In the genomic region with DNA sequence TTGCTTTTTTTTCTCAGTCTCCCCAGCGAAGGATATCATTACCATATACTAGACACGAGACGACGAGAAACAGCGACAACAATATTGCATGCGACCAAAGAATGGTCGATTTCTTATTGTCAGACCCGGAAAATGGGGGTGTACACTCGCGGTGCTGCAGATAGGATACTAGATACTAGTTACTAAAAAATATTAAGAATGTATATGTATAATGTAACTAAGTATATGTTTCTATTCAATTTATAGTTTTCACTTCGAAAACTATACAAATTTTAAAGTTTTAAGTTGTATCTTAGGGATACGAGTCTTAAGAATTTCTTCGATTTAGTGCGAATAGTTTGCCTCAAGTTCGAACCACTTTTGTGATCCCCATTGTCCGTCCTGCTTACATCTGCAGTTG, we compare ENCODE assay signal across 2 fruit fly cellular contexts.
TF ChIP-seq lines count a peak whose summit lies in the region.

No protein-coding gene starts in this region.

TF ChIP-seq in whole organism, embryonic, 481 proteins besides CTCF, POLR2A, EP300 and RAD21 (continued from another document and continues in another):
- no peak for TF ChIP-seq lov (optimal IDR thresholded peaks at IDR 0.05; lab: Kevin White, UChicago)
- TF ChIP-seq lov (GFP tag; IDR thresholded peaks at IDR 0.05; lab: Robert Waterston, UW) = no peak
- 0 out of 3 replicates have a peak, but pooled peaks have one; percentile 37 for TF ChIP-seq CG34422 (GFP tag; IDR thresholded peaks at IDR 0.05; lab: Robert Waterston, UW)
- TF ChIP-seq Max (GFP tag; optimal IDR thresholded peaks at IDR 0.05; lab: Kevin White, UChicago) = no peak
- TF ChIP-seq CG33557 (GFP tag; optimal IDR thresholded peaks at IDR 0.05; lab: Kevin White, UChicago) = no peak
- no peak for TF ChIP-seq CG11398 (GFP tag; optimal IDR thresholded peaks at IDR 0.05; lab: Kevin White, UChicago)
- no peak for TF ChIP-seq kay (GFP tag; optimal IDR thresholded peaks at IDR 0.05; lab: Kevin White, UChicago)
- TF ChIP-seq dimm (GFP tag; IDR thresholded peaks at IDR 0.05; lab: Robert Waterston, UW) = 0 out of 2 replicates have a peak, but pooled peaks have one; percentile 26
- TF ChIP-seq Hey (tag; optimal IDR thresholded peaks at IDR 0.05; lab: Kevin White, UChicago) = no peak
- TF ChIP-seq odd (GFP tag; optimal IDR thresholded peaks at IDR 0.05; lab: Kevin White, UChicago) = no peak
- no peak for TF ChIP-seq CG16779 (GFP tag; IDR thresholded peaks at IDR 0.05; lab: Robert Waterston, UW)
- no peak for TF ChIP-seq CG13624 (GFP tag; optimal IDR thresholded peaks at IDR 0.05; lab: Kevin White, UChicago)
- TF ChIP-seq Dp (GFP tag; optimal IDR thresholded peaks at IDR 0.05; lab: Kevin White, UChicago) = no peak
- TF ChIP-seq CG18599 (GFP tag; optimal IDR thresholded peaks at IDR 0.05; lab: Kevin White, UChicago) = peak; percentile 59
- TF ChIP-seq Camta (GFP tag; optimal IDR thresholded peaks at IDR 0.05; lab: Kevin White, UChicago) = no peak
- no peak for TF ChIP-seq Atf6 (GFP tag; IDR thresholded peaks at IDR 0.05; lab: Robert Waterston, UW)
- no peak for TF ChIP-seq inv (GFP tag; IDR thresholded peaks at IDR 0.05; lab: Robert Waterston, UW; ENCODE audit: partially characterized antibody)
- TF ChIP-seq Dek (tag; optimal IDR thresholded peaks at IDR 0.05; lab: Kevin White, UChicago) = no peak
- TF ChIP-seq run (tag; optimal IDR thresholded peaks at IDR 0.05; lab: Kevin White, UChicago) = no peak
- TF ChIP-seq CG13894 (tag; optimal IDR thresholded peaks at IDR 0.05; lab: Kevin White, UChicago) = no peak
- TF ChIP-seq CG14014 (GFP tag; IDR thresholded peaks at IDR 0.05; lab: Robert Waterston, UW) = no peak
- peak; percentile 20 for TF ChIP-seq CG6254 (GFP tag; optimal IDR thresholded peaks at IDR 0.05; lab: Kevin White, UChicago)
- 0 out of 2 replicates have a peak, but pooled peaks have one; percentile 14 for TF ChIP-seq bowl (GFP tag; IDR thresholded peaks at IDR 0.05; lab: Robert Waterston, UW)
- TF ChIP-seq ci (GFP tag; IDR thresholded peaks at IDR 0.05; lab: Robert Waterston, UW) = peak; percentile 47; the same call in 1 of the 3 replicates
- TF ChIP-seq CG6813 (GFP tag; optimal IDR thresholded peaks at IDR 0.05; lab: Kevin White, UChicago) = no peak
- TF ChIP-seq slp2 (GFP tag; optimal IDR thresholded peaks at IDR 0.05; lab: Kevin White, UChicago) = no peak
- TF ChIP-seq ERR (GFP tag; optimal IDR thresholded peaks at IDR 0.05; lab: Kevin White, UChicago) = no peak
- peak; percentile 23 for TF ChIP-seq CG1233 (GFP tag; optimal IDR thresholded peaks at IDR 0.05; lab: Kevin White, UChicago)
- TF ChIP-seq CG2678 (tag; optimal IDR thresholded peaks at IDR 0.05; lab: Kevin White, UChicago) = no peak
- no peak for TF ChIP-seq Dll (GFP tag; IDR thresholded peaks at IDR 0.05; lab: Robert Waterston, UW; ENCODE audit: partially characterized antibody)
- TF ChIP-seq tna (GFP tag; IDR thresholded peaks at IDR 0.05; lab: Robert Waterston, UW; ENCODE audit: partially characterized antibody) = no peak
- no peak for TF ChIP-seq Dref (GFP tag; IDR thresholded peaks at IDR 0.05; lab: Robert Waterston, UW)
- TF ChIP-seq CG9437 (GFP tag; optimal IDR thresholded peaks at IDR 0.05; lab: Kevin White, UChicago) = peak; percentile 9
- TF ChIP-seq sc (optimal IDR thresholded peaks at IDR 0.05; lab: Kevin White, UChicago) = no peak
- no peak for TF ChIP-seq sc (GFP tag; optimal IDR thresholded peaks at IDR 0.05; lab: Kevin White, UChicago)
- no peak for TF ChIP-seq CG7357 (GFP tag; IDR thresholded peaks at IDR 0.05; lab: Robert Waterston, UW)
- TF ChIP-seq TFAM (GFP tag; optimal IDR thresholded peaks at IDR 0.05; lab: Kevin White, UChicago) = no peak
- no peak for TF ChIP-seq CG17361 (GFP tag; IDR thresholded peaks at IDR 0.05; lab: Robert Waterston, UW)
- no peak for TF ChIP-seq Mes4 (GFP tag; optimal IDR thresholded peaks at IDR 0.05; lab: Kevin White, UChicago)
- TF ChIP-seq Doc3 (GFP tag; IDR thresholded peaks at IDR 0.05; lab: Robert Waterston, UW; ENCODE audit: partially characterized antibody) = no peak
- TF ChIP-seq HmgD (GFP tag; optimal IDR thresholded peaks at IDR 0.05; lab: Kevin White, UChicago) = no peak
- no peak for TF ChIP-seq Hr78 (GFP tag; optimal IDR thresholded peaks at IDR 0.05; lab: Kevin White, UChicago)
- peak; percentile 40 for TF ChIP-seq CG17829 (tag; optimal IDR thresholded peaks at IDR 0.05; lab: Kevin White, UChicago)
- peak; percentile 58 for TF ChIP-seq row (GFP tag; IDR thresholded peaks at IDR 0.05; lab: Robert Waterston, UW)
- TF ChIP-seq vfl (GFP tag; optimal IDR thresholded peaks at IDR 0.05; lab: Kevin White, UChicago) = no peak
- TF ChIP-seq nom (GFP tag; optimal IDR thresholded peaks at IDR 0.05; lab: Kevin White, UChicago) = no peak
- TF ChIP-seq zen (tag; optimal IDR thresholded peaks at IDR 0.05; lab: Kevin White, UChicago) = no peak
- TF ChIP-seq NC2α (GFP tag; optimal IDR thresholded peaks at IDR 0.05; lab: Kevin White, UChicago) = no peak
- peak; percentile 68 for TF ChIP-seq CG2712 (tag; optimal IDR thresholded peaks at IDR 0.05; lab: Kevin White, UChicago)
- no peak for TF ChIP-seq CG6683 (GFP tag; optimal IDR thresholded peaks at IDR 0.05; lab: Kevin White, UChicago)
- no peak for TF ChIP-seq yki (optimal IDR thresholded peaks at IDR 0.05; lab: Kevin White, UChicago)
- 0 out of 2 replicates have a peak, but pooled peaks have one; percentile 35 for TF ChIP-seq Ptx1 (GFP tag; IDR thresholded peaks at IDR 0.05; lab: Robert Waterston, UW)
- TF ChIP-seq CG18764 (GFP tag; optimal IDR thresholded peaks at IDR 0.05; lab: Kevin White, UChicago) = no peak
- peak; percentile 46 for TF ChIP-seq phol (tag; optimal IDR thresholded peaks at IDR 0.05; lab: Kevin White, UChicago)
- TF ChIP-seq CG15073 (GFP tag; optimal IDR thresholded peaks at IDR 0.05; lab: Kevin White, UChicago) = no peak
- TF ChIP-seq jing (GFP tag; optimal IDR thresholded peaks at IDR 0.05; lab: Kevin White, UChicago) = no peak
- TF ChIP-seq CG9609 (GFP tag; optimal IDR thresholded peaks at IDR 0.05; lab: Kevin White, UChicago) = no peak
- no peak for TF ChIP-seq CG17912 (GFP tag; optimal IDR thresholded peaks at IDR 0.05; lab: Kevin White, UChicago)
- no peak for TF ChIP-seq CG16863 (GFP tag; optimal IDR thresholded peaks at IDR 0.05; lab: Kevin White, UChicago)
- no peak for TF ChIP-seq Pdp1 (GFP tag; optimal IDR thresholded peaks at IDR 0.05; lab: Kevin White, UChicago)
- peak; percentile 4 for TF ChIP-seq nerfin-1 (tag; optimal IDR thresholded peaks at IDR 0.05; lab: Kevin White, UChicago)
- TF ChIP-seq CG11456 (GFP tag; IDR thresholded peaks at IDR 0.05; lab: Robert Waterston, UW) = no peak
- peak; percentile 40 for TF ChIP-seq CG14710 (tag; optimal IDR thresholded peaks at IDR 0.05; lab: Kevin White, UChicago)
- TF ChIP-seq CG12071 (GFP tag; optimal IDR thresholded peaks at IDR 0.05; lab: Kevin White, UChicago) = no peak
- TF ChIP-seq Dip3 (GFP tag; optimal IDR thresholded peaks at IDR 0.05; lab: Kevin White, UChicago) = no peak

TF ChIP-seq in whole organism, prepupa, 60 proteins besides CTCF, POLR2A, EP300 and RAD21 (continued from another document):
- TF ChIP-seq CG34406 (GFP tag; optimal IDR thresholded peaks at IDR 0.05; lab: Kevin White, UChicago) (peak; percentile 33), CG10631 (GFP tag; optimal IDR thresholded peaks at IDR 0.05; lab: Kevin White, UChicago) (no peak), cyc (GFP tag; optimal IDR thresholded peaks at IDR 0.05; lab: Kevin White, UChicago) (no peak), CG9139 (GFP tag; optimal IDR thresholded peaks at IDR 0.05; lab: Kevin White, UChicago) (no peak), CG15336 (GFP tag; IDR thresholded peaks at IDR 0.05; lab: Robert Waterston, UW) (peak; percentile 56), CG3919 (GFP tag; optimal IDR thresholded peaks at IDR 0.05; lab: Kevin White, UChicago) (no peak), Gug (GFP tag; IDR thresholded peaks at IDR 0.05; lab: Robert Waterston, UW) (no peak), CG6854 (GFP tag; optimal IDR thresholded peaks at IDR 0.05; lab: Kevin White, UChicago) (no peak), acj6 (GFP tag; optimal IDR thresholded peaks at IDR 0.05; lab: Kevin White, UChicago) (peak; percentile 42), Ets21C (GFP tag; optimal IDR thresholded peaks at IDR 0.05; lab: Kevin White, UChicago) (no peak), CG1621 (tag; optimal IDR thresholded peaks at IDR 0.05; lab: Kevin White, UChicago) (no peak), CG11762 (GFP tag; optimal IDR thresholded peaks at IDR 0.05; lab: Kevin White, UChicago; ENCODE audit: insufficient read depth) (peak; percentile 36), Smox (GFP tag; optimal IDR thresholded peaks at IDR 0.05; lab: Kevin White, UChicago) (no peak), achi (GFP tag; optimal IDR thresholded peaks at IDR 0.05; lab: Kevin White, UChicago) (no peak), CG4318 (GFP tag; optimal IDR thresholded peaks at IDR 0.05; lab: Kevin White, UChicago) (no peak), eg (GFP tag; IDR thresholded peaks at IDR 0.05; lab: Robert Waterston, UW) (peak; percentile 59; the same call in 2 of the 3 replicates), CG3032 (tag; optimal IDR thresholded peaks at IDR 0.05; lab: Kevin White, UChicago) (peak; percentile 72), vri (GFP tag; optimal IDR thresholded peaks at IDR 0.05; lab: Kevin White, UChicago) (no peak), Eip75B (GFP tag; optimal IDR thresholded peaks at IDR 0.05; lab: Kevin White, UChicago) (no peak), CG32006 (GFP tag; optimal IDR thresholded peaks at IDR 0.05; lab: Kevin White, UChicago) (no peak), pdm3 (GFP tag; optimal IDR thresholded peaks at IDR 0.05; lab: Kevin White, UChicago) (no peak), OdsH (GFP tag; optimal IDR thresholded peaks at IDR 0.05; lab: Kevin White, UChicago) (no peak), Hr39 (GFP tag; optimal IDR thresholded peaks at IDR 0.05; lab: Kevin White, UChicago) (no peak), Sox14 (GFP tag; optimal IDR thresholded peaks at IDR 0.05; lab: Kevin White, UChicago) (peak; percentile 22), net (GFP tag; optimal IDR thresholded peaks at IDR 0.05; lab: Kevin White, UChicago) (no peak), CG8632 (GFP tag; optimal IDR thresholded peaks at IDR 0.05; lab: Kevin White, UChicago) (peak; percentile 57), fd59A (GFP tag; optimal IDR thresholded peaks at IDR 0.05; lab: Kevin White, UChicago) (peak; percentile 43), ss (GFP tag; optimal IDR thresholded peaks at IDR 0.05; lab: Kevin White, UChicago) (peak in 1 of 2 experiments; percentile 71), dsx (GFP tag; optimal IDR thresholded peaks at IDR 0.05; lab: Kevin White, UChicago; ENCODE audit: poor library complexity, severe bottlenecking) (peak; percentile 64), esn (GFP tag; optimal IDR thresholded peaks at IDR 0.05; lab: Kevin White, UChicago) (peak; percentile 43), svp (GFP tag; lab: Kevin White, UChicago) (peak; percentile 48), fkh (GFP tag; optimal IDR thresholded peaks at IDR 0.05; lab: Kevin White, UChicago) (no peak), CG10669 (GFP tag; optimal IDR thresholded peaks at IDR 0.05; lab: Kevin White, UChicago) (no peak), Sox15 (GFP tag; optimal IDR thresholded peaks at IDR 0.05; lab: Kevin White, UChicago) (no peak), CG8319 (GFP tag; optimal IDR thresholded peaks at IDR 0.05; lab: Kevin White, UChicago) (no peak), Eip78C (GFP tag; lab: Kevin White, UChicago) (peak; percentile 86), CG6163 (GFP tag; IDR thresholded peaks at IDR 0.05; lab: Robert Waterston, UW) (peak; percentile 43; the same call in 1 of the 3 replicates), Met (GFP tag; optimal IDR thresholded peaks at IDR 0.05; lab: Kevin White, UChicago) (no peak)
